Worm (Caenorhabditis elegans) whole organism, L2 larva: ENCODE measurements around the gene tomm-70.

ENCODE experiments used
- C34F6.9 ChIP-seq: fragments of 150-350 bp; optimal IDR thresholded peaks from 2 replicates; lab custom pipeline; 2014; ENCODE audit warnings: missing biosample characterization, missing genetic modification characterization
- F13H6.1 ChIP-seq: sonication (generic microtip); optimal IDR thresholded peaks from 2 replicates; lab custom pipeline; 2016; ENCODE audit warnings: missing genetic modification characterization, missing compliant biosample characterization
- R02D3.7 ChIP-seq: fragments of 150-350 bp; optimal IDR thresholded peaks from 2 replicates; lab custom pipeline; 2014; ENCODE audit warnings: missing biosample characterization, missing genetic modification characterization
- Y55F3AM.14 ChIP-seq: fragments of 200-800 bp; sonication (Bioruptor generic); optimal IDR thresholded peaks from 2 replicates; lab custom pipeline; 2018; ENCODE audit warnings: mild to moderate bottlenecking, missing genetic modification characterization, missing compliant biosample characterization
- ZK546.5 ChIP-seq: sonication (generic microtip); optimal IDR thresholded peaks from 2 replicates; lab custom pipeline; 2017; ENCODE audit warnings: missing biosample characterization, missing genetic modification characterization
- alr-1 ChIP-seq: fragments of 150-350 bp; optimal IDR thresholded peaks from 2 replicates; lab custom pipeline; 2014; ENCODE audit warnings: missing biosample characterization, missing genetic modification characterization
- aly-2 ChIP-seq: fragments of 150-350 bp; optimal IDR thresholded peaks from 2 replicates; lab custom pipeline; 2014; ENCODE audit warnings: missing biosample characterization, missing genetic modification characterization
- ama-1 ChIP-seq: fragments of 150-350 bp; optimal IDR thresholded peaks from 2 replicates; lab custom pipeline; 2018; ENCODE audit warnings: inconsistent platforms
- blmp-1 ChIP-seq: sonication (generic microtip); optimal IDR thresholded peaks from 2 replicates; lab custom pipeline; 2017; ENCODE audit warnings: missing genetic modification characterization, mild to moderate bottlenecking, missing compliant biosample characterization, antibody characterized with exemption, moderate library complexity; ENCODE audit not compliant: insufficient read depth
- ceh-16 ChIP-seq: fragments of 150-350 bp; optimal IDR thresholded peaks from 2 replicates; lab custom pipeline; 2014; ENCODE audit warnings: missing biosample characterization, missing genetic modification characterization
- ceh-82 ChIP-seq: fragments of 150-350 bp; optimal IDR thresholded peaks from 2 replicates; lab custom pipeline; 2014; ENCODE audit warnings: missing biosample characterization, missing genetic modification characterization
- crh-2 ChIP-seq: sonication (generic microtip); optimal IDR thresholded peaks from 2 replicates; lab custom pipeline; 2017; ENCODE audit warnings: missing biosample characterization, missing genetic modification characterization
- dmd-4 ChIP-seq: sonication (generic microtip); optimal IDR thresholded peaks from 2 replicates; lab custom pipeline; 2017; ENCODE audit warnings: missing biosample characterization, missing genetic modification characterization
- egl-27 ChIP-seq: sonication (generic microtip); optimal IDR thresholded peaks from 3 replicates; lab custom pipeline; 2017; ENCODE audit warnings: missing biosample characterization, missing genetic modification reagents, missing genetic modification characterization
- elt-1 ChIP-seq: fragments of 150-350 bp; optimal IDR thresholded peaks from 2 replicates; lab custom pipeline; 2014; ENCODE audit warnings: missing biosample characterization, missing genetic modification characterization
- elt-3 ChIP-seq: sonication (generic microtip); optimal IDR thresholded peaks from 2 replicates; lab custom pipeline; 2017; ENCODE audit warnings: missing biosample characterization, missing genetic modification characterization
- fos-1 ChIP-seq: fragments of 150-350 bp; optimal IDR thresholded peaks from 2 replicates; lab custom pipeline; 2014; ENCODE audit warnings: missing biosample characterization, missing genetic modification characterization
- gmeb-1 ChIP-seq: fragments of 150-350 bp; optimal IDR thresholded peaks from 2 replicates; lab custom pipeline; 2014; ENCODE audit warnings: missing biosample characterization, missing genetic modification characterization
- lin-11 ChIP-seq: fragments of 150-350 bp; sonication (generic microtip); optimal IDR thresholded peaks from 2 replicates; lab custom pipeline; 2014; ENCODE audit warnings: missing biosample characterization, missing genetic modification characterization, inconsistent platforms, mixed read lengths
- lin-39 ChIP-seq: fragments of 150-350 bp; optimal IDR thresholded peaks from 2 replicates; lab custom pipeline; 2014; ENCODE audit warnings: missing biosample characterization, missing genetic modification reagents, missing genetic modification characterization
- lsy-2 ChIP-seq, 2 experiments: fragments of 150-350 bp in 1 of 2; sonication (generic microtip) in 1 of 2; optimal IDR thresholded peaks; 2 replicates each; lab custom pipeline; 2014 to 2017; ENCODE audit warnings: missing biosample characterization in 2 of 2, missing genetic modification characterization in 2 of 2
- mab-5 ChIP-seq: fragments of 150-350 bp; optimal IDR thresholded peaks from 2 replicates; lab custom pipeline; 2014; ENCODE audit warnings: missing biosample characterization, missing genetic modification characterization
- mbf-1 ChIP-seq: sonication (generic microtip); optimal IDR thresholded peaks from 2 replicates; lab custom pipeline; 2017; ENCODE audit warnings: missing biosample characterization, missing genetic modification characterization
- mdl-1 ChIP-seq, 2 experiments: fragments of 150-350 bp in 1 of 2; sonication (generic microtip) in 1 of 2; optimal IDR thresholded peaks; 2 replicates each; lab custom pipeline; 2017; ENCODE audit warnings: missing biosample characterization in 2 of 2, missing genetic modification characterization in 2 of 2
- nhr-10 ChIP-seq: sonication (generic microtip); optimal IDR thresholded peaks from 2 replicates; lab custom pipeline; 2017; ENCODE audit warnings: missing biosample characterization, missing genetic modification characterization
- nhr-11 ChIP-seq: fragments of 150-350 bp; optimal IDR thresholded peaks from 2 replicates; lab custom pipeline; 2014; ENCODE audit warnings: missing biosample characterization, missing genetic modification characterization
- nhr-12 ChIP-seq: fragments of 150-350 bp; optimal IDR thresholded peaks from 2 replicates; lab custom pipeline; 2014; ENCODE audit warnings: missing biosample characterization, missing genetic modification characterization
- nhr-129 ChIP-seq: fragments of 150-350 bp; optimal IDR thresholded peaks from 2 replicates; lab custom pipeline; 2014; ENCODE audit warnings: missing biosample characterization, missing genetic modification characterization
- nhr-23 ChIP-seq: fragments of 150-350 bp; optimal IDR thresholded peaks from 2 replicates; lab custom pipeline; 2014; ENCODE audit warnings: missing biosample characterization, missing genetic modification reagents, missing genetic modification characterization
- nhr-237 ChIP-seq: fragments of 150-350 bp; optimal IDR thresholded peaks from 2 replicates; lab custom pipeline; 2014; ENCODE audit warnings: missing biosample characterization, missing genetic modification characterization
- nhr-25 ChIP-seq: fragments of 150-350 bp; sonication (generic microtip); optimal IDR thresholded peaks from 3 replicates; lab custom pipeline; 2014; ENCODE audit warnings: missing biosample characterization, missing genetic modification characterization
- nhr-6 ChIP-seq: fragments of 150-350 bp; optimal IDR thresholded peaks from 2 replicates; lab custom pipeline; 2014; ENCODE audit warnings: missing biosample characterization, missing genetic modification characterization
- nhr-77 ChIP-seq: fragments of 150-350 bp; optimal IDR thresholded peaks from 2 replicates; lab custom pipeline; 2014; ENCODE audit warnings: missing biosample characterization, missing genetic modification characterization
- peb-1 ChIP-seq: fragments of 150-350 bp; optimal IDR thresholded peaks from 2 replicates; lab custom pipeline; 2014; ENCODE audit warnings: missing biosample characterization, missing genetic modification characterization
- sem-4 ChIP-seq: fragments of 150-350 bp; optimal IDR thresholded peaks from 2 replicates; lab custom pipeline; 2014; ENCODE audit warnings: missing biosample characterization, missing genetic modification reagents, missing genetic modification characterization
- skn-1 ChIP-seq: sonication (generic microtip); optimal IDR thresholded peaks from 2 replicates; lab custom pipeline; 2017; ENCODE audit warnings: missing biosample characterization, missing genetic modification characterization
- sma-3 ChIP-seq: sonication (generic microtip); optimal IDR thresholded peaks from 2 replicates; lab custom pipeline; 2016; ENCODE audit warnings: missing genetic modification reagents, missing genetic modification characterization, missing compliant biosample characterization
- sma-9 ChIP-seq, 2 experiments: fragments of 150-350 bp in 1 of 2; sonication (generic microtip) in 1 of 2; optimal IDR thresholded peaks; 2 replicates each; lab custom pipeline; 2014 to 2016; ENCODE audit warnings: missing genetic modification characterization in 2 of 2, mild to moderate bottlenecking in 1 of 2, missing biosample characterization in 1 of 2, missing compliant biosample characterization in 1 of 2, missing genetic modification reagents in 1 of 2, moderate library complexity in 1 of 2
- snpc-4 ChIP-seq: fragments of 150-350 bp; optimal IDR thresholded peaks from 2 replicates; lab custom pipeline; 2014; ENCODE audit warnings: missing biosample characterization, missing genetic modification characterization
- unc-39 ChIP-seq: fragments of 150-350 bp; optimal IDR thresholded peaks from 2 replicates; lab custom pipeline; 2014; ENCODE audit warnings: missing biosample characterization, missing genetic modification characterization
- unc-55 ChIP-seq: fragments of 150-350 bp; sonication (generic microtip); optimal IDR thresholded peaks from 3 replicates; lab custom pipeline; 2014; ENCODE audit warnings: missing biosample characterization, missing genetic modification reagents, missing genetic modification characterization
- unc-62 ChIP-seq: fragments of 150-350 bp; optimal IDR thresholded peaks from 2 replicates; lab custom pipeline; 2014; ENCODE audit warnings: missing biosample characterization, missing genetic modification reagents, missing genetic modification characterization
- zag-1 ChIP-seq: fragments of 150-350 bp; optimal IDR thresholded peaks from 2 replicates; lab custom pipeline; 2014; ENCODE audit warnings: missing biosample characterization, missing genetic modification characterization
- ztf-1 ChIP-seq: fragments of 200-800 bp; sonication (Bioruptor generic); conservative IDR thresholded peaks from 2 replicates; pipeline ENCODE4 v1.3.6; 2022; ENCODE audit warnings: missing genetic modification characterization, missing compliant biosample characterization
- ztf-11 ChIP-seq: sonication (generic microtip); optimal IDR thresholded peaks from 2 replicates; lab custom pipeline; 2017; ENCODE audit warnings: missing biosample characterization, missing genetic modification characterization
- ztf-4 ChIP-seq: fragments of 150-350 bp; optimal IDR thresholded peaks from 2 replicates; lab custom pipeline; 2014; ENCODE audit warnings: missing biosample characterization, missing genetic modification characterization

The tomm-70 gene

ce11 chrIII:8737391-8737790 lies 17.2 kb downstream of the tomm-70 start:
- TF ChIP-seq nhr-12 (tag; lab: Kevin White, UChicago) (no peak), C34F6.9 (peak; percentile 12)

- TF ChIP-seq gmeb-1 (no peak), C34F6.9 (peak; percentile 34), ZK546.5 (tag; lab: Kevin White, UChicago) (no peak), unc-62 (no peak), F13H6.1 (peak; percentile 86), unc-55 (peak; percentile 35), nhr-129 (tag; lab: Kevin White, UChicago) (peak; percentile 98), skn-1 (no peak), egl-27 (no peak), nhr-77 (no peak), crh-2 (tag; lab: Kevin White, UChicago) (peak; percentile 40), sma-9 (GFP tag; optimal IDR thresholded peaks at IDR 0.05; lab: Kevin White, UChicago) (peak; percentile 70), sma-9 (tag; optimal IDR thresholded peaks at IDR 0.05; lab: Kevin White, UChicago) (no peak), nhr-23 (tag; lab: Kevin White, UChicago) (no peak), lin-39 (tag; lab: Kevin White, UChicago) (no peak), lin-11 (tag; lab: Kevin White, UChicago) (no peak), nhr-10 (tag; lab: Kevin White, UChicago) (no peak), Y55F3AM.14 (GFP tag; lab: Kevin White, UChicago) (no peak), peb-1 (tag; lab: Kevin White, UChicago) (no peak), dmd-4 (tag; lab: Kevin White, UChicago) (no peak), R02D3.7 (no peak), nhr-11 (no peak), ama-1 (lab: Kevin White, UChicago) (no peak), blmp-1 (tag; lab: Kevin White, UChicago) (peak; percentile 32), nhr-6 (tag; lab: Kevin White, UChicago) (peak; percentile 32), alr-1 (no peak), ztf-4 (tag; lab: Kevin White, UChicago) (peak; percentile 57), unc-39 (no peak), mbf-1 (no peak), nhr-237 (tag; lab: Kevin White, UChicago) (no peak), ceh-82 (tag; lab: Kevin White, UChicago) (no peak), sma-3 (GFP tag; lab: Kevin White, UChicago) (no peak), nhr-25 (tag; lab: Kevin White, UChicago) (peak; percentile 61), snpc-4 (no peak), lsy-2 (tag; optimal IDR thresholded peaks at IDR 0.05; lab: Kevin White, UChicago) (peak in 1 of 2 experiments; percentile 32), nhr-12 (tag; lab: Kevin White, UChicago) (no peak), fos-1 (tag; lab: Kevin White, UChicago) (peak; percentile 26), sem-4 (tag; lab: Kevin White, UChicago) (no peak), mdl-1 (tag; optimal IDR thresholded peaks at IDR 0.05; lab: Kevin White, UChicago) (no peak), ceh-16 (no peak)
Observed at ce11 chrIII:8734327-8734885, 20.1 kb downstream of the tomm-70 start.

ce11 chrIII:8733667-8734066 lies 20.9 kb downstream of the tomm-70 start:
- no peak for TF ChIP-seq nhr-77
- no peak for TF ChIP-seq sem-4 (tag; lab: Kevin White, UChicago)
- no peak for TF ChIP-seq ZK546.5 (tag; lab: Kevin White, UChicago)
- TF ChIP-seq sma-3 (GFP tag; lab: Kevin White, UChicago): no peak
- TF ChIP-seq ztf-11 (tag; lab: Kevin White, UChicago): no peak
- no peak for TF ChIP-seq nhr-11
- TF ChIP-seq nhr-23 (tag; lab: Kevin White, UChicago): no peak
- TF ChIP-seq lsy-2 (tag; optimal IDR thresholded peaks at IDR 0.05; lab: Kevin White, UChicago): no peak
- no peak for TF ChIP-seq mab-5 (tag; lab: Kevin White, UChicago)
- no peak for TF ChIP-seq Y55F3AM.14 (GFP tag; lab: Kevin White, UChicago)
- no peak for TF ChIP-seq dmd-4 (tag; lab: Kevin White, UChicago)
- no peak for TF ChIP-seq ama-1 (lab: Kevin White, UChicago)
- TF ChIP-seq mbf-1: no peak
- no peak for TF ChIP-seq ztf-1
- no peak for TF ChIP-seq ceh-16
- TF ChIP-seq ztf-4 (tag; lab: Kevin White, UChicago): no peak
- TF ChIP-seq mdl-1 (tag; optimal IDR thresholded peaks at IDR 0.05; lab: Kevin White, UChicago): peak; percentile 34 to 56
- TF ChIP-seq egl-27: no peak
- no peak for TF ChIP-seq unc-55
- no peak for TF ChIP-seq unc-62
- TF ChIP-seq unc-39: no peak
- no peak for TF ChIP-seq aly-2
- no peak for TF ChIP-seq lin-11 (tag; lab: Kevin White, UChicago)
- no peak for TF ChIP-seq F13H6.1
- TF ChIP-seq crh-2 (tag; lab: Kevin White, UChicago): peak; percentile 43
- TF ChIP-seq nhr-237 (tag; lab: Kevin White, UChicago): no peak
- no peak for TF ChIP-seq C34F6.9
- TF ChIP-seq zag-1: no peak
- no peak for TF ChIP-seq R02D3.7
- no peak for TF ChIP-seq peb-1 (tag; lab: Kevin White, UChicago)
- no peak for TF ChIP-seq elt-1 (tag; lab: Kevin White, UChicago)
- peak; percentile 57 for TF ChIP-seq gmeb-1
- TF ChIP-seq nhr-25 (tag; lab: Kevin White, UChicago): no peak
- TF ChIP-seq sma-9 (GFP tag; optimal IDR thresholded peaks at IDR 0.05; lab: Kevin White, UChicago): peak; percentile 94
- no peak for TF ChIP-seq sma-9 (tag; optimal IDR thresholded peaks at IDR 0.05; lab: Kevin White, UChicago)
- TF ChIP-seq elt-3: no peak
